Fruit fly (Drosophila melanogaster) whole organism, embryonic: ENCODE measurements around the gene twe.

Experiments
- Awh ChIP-seq: fragments of 200-800 bp; sonication (Bioruptor generic); IDR thresholded peaks from 2 replicates; pipeline ENCODE4, ENCODE4 v1.3.6; 2022; ENCODE audit warnings: missing biosample characterization, missing genetic modification characterization
- BtbVII ChIP-seq: fragments of 200-800 bp; sonication (Bioruptor generic); optimal IDR thresholded peaks from 3 replicates; lab custom pipeline; 2017; ENCODE audit warnings: missing biosample characterization, mild to moderate bottlenecking, missing genetic modification characterization
- CG10274 ChIP-seq: fragments of 200-800 bp; sonication (Bioruptor generic); optimal IDR thresholded peaks from 3 replicates; lab custom pipeline; 2017; ENCODE audit warnings: missing biosample characterization, mild to moderate bottlenecking, missing genetic modification characterization
- CG10654 ChIP-seq: fragments of 200-800 bp; sonication (Bioruptor generic); optimal IDR thresholded peaks from 2 replicates; lab custom pipeline; 2016; ENCODE audit warnings: missing biosample characterization, missing genetic modification characterization
- CG12071 ChIP-seq: fragments of 200-800 bp; sonication (Bioruptor generic); optimal IDR thresholded peaks from 3 replicates; lab custom pipeline; 2018; ENCODE audit warnings: missing biosample characterization, mild to moderate bottlenecking, missing genetic modification characterization
- CG12104 ChIP-seq: fragments of 200-800 bp; sonication (Bioruptor generic); optimal IDR thresholded peaks from 3 replicates; lab custom pipeline; 2016; ENCODE audit warnings: missing biosample characterization, missing genetic modification characterization
- CG14014 ChIP-seq: fragments of 200-800 bp; sonication (Bioruptor generic); IDR thresholded peaks from 2 replicates; pipeline ENCODE4 v1.3.6; 2022; ENCODE audit warnings: missing biosample characterization, missing genetic modification characterization
- CG15601 ChIP-seq: fragments of 200-800 bp; sonication (Bioruptor generic); optimal IDR thresholded peaks from 3 replicates; lab custom pipeline; 2019; ENCODE audit warnings: missing biosample characterization, mild to moderate bottlenecking, missing genetic modification characterization, moderate library complexity
- CG1603 ChIP-seq: fragments of 200-800 bp; sonication (Bioruptor generic); optimal IDR thresholded peaks from 2 replicates; lab custom pipeline; 2019; ENCODE audit warnings: missing biosample characterization, mild to moderate bottlenecking, missing genetic modification characterization, moderate library complexity
- CG17361 ChIP-seq: fragments of 200-800 bp; sonication (Bioruptor generic); IDR thresholded peaks from 3 replicates; pipeline ENCODE4 v1.3.6; 2022; ENCODE audit warnings: missing biosample characterization, missing genetic modification characterization
- CG18599 ChIP-seq: fragments of 200-800 bp; sonication (Bioruptor generic); optimal IDR thresholded peaks from 3 replicates; lab custom pipeline; 2017; ENCODE audit warnings: missing biosample characterization, missing genetic modification characterization, mild to moderate bottlenecking, moderate library complexity, missing genetic modification reagents
- CG2202 ChIP-seq: fragments of 200-800 bp; sonication (Bioruptor generic); optimal IDR thresholded peaks from 2 replicates; lab custom pipeline; 2018; ENCODE audit warnings: missing biosample characterization, mild to moderate bottlenecking, missing genetic modification characterization
- CG2712 ChIP-seq: fragments of 200-800 bp; optimal IDR thresholded peaks from 3 replicates; lab custom pipeline; 2019; ENCODE audit warnings: missing biosample characterization, mild to moderate bottlenecking, missing genetic modification characterization, moderate library complexity
- CG2889 ChIP-seq: fragments of 200-800 bp; sonication (Bioruptor generic); IDR thresholded peaks from 3 replicates; pipeline ENCODE4 v1.3.6; 2022; ENCODE audit warnings: missing biosample characterization, missing genetic modification characterization
- CG3281 ChIP-seq: fragments of 200-800 bp; sonication (Bioruptor generic); optimal IDR thresholded peaks from 3 replicates; lab custom pipeline; 2017; ENCODE audit warnings: missing biosample characterization, mild to moderate bottlenecking, missing genetic modification characterization
- CG33213 ChIP-seq: fragments of 200-800 bp; sonication (Bioruptor generic); optimal IDR thresholded peaks from 3 replicates; lab custom pipeline; 2016; ENCODE audit warnings: missing biosample characterization, missing genetic modification characterization
- CG34224 ChIP-seq: fragments of 200-800 bp; sonication (Bioruptor generic); IDR thresholded peaks from 3 replicates; pipeline ENCODE4 v1.3.6; 2022; ENCODE audit warnings: missing biosample characterization, missing genetic modification characterization; ENCODE audit not compliant: partially characterized antibody
- CG3847 ChIP-seq: fragments of 200-800 bp; sonication (Bioruptor generic); IDR thresholded peaks from 2 replicates; pipeline ENCODE4 v1.3.6; 2022; ENCODE audit warnings: missing biosample characterization, missing genetic modification characterization
- CG5180 ChIP-seq: fragments of 200-800 bp; sonication (Bioruptor generic); optimal IDR thresholded peaks from 3 replicates; lab custom pipeline; 2017; ENCODE audit warnings: missing biosample characterization, missing genetic modification characterization, mild to moderate bottlenecking, moderate library complexity, missing genetic modification reagents
- CG8089 ChIP-seq: fragments of 200-800 bp; sonication (Bioruptor generic); optimal IDR thresholded peaks from 3 replicates; lab custom pipeline; 2016; ENCODE audit warnings: missing biosample characterization, missing genetic modification characterization
- D19A ChIP-seq: fragments of 200-800 bp; optimal IDR thresholded peaks from 3 replicates; lab custom pipeline; 2019; ENCODE audit warnings: missing biosample characterization, mild to moderate bottlenecking, missing genetic modification characterization, moderate library complexity
- Dek ChIP-seq: fragments of 200-800 bp; sonication (Bioruptor generic); optimal IDR thresholded peaks from 3 replicates; lab custom pipeline; 2019; ENCODE audit warnings: missing biosample characterization, mild to moderate bottlenecking, missing genetic modification characterization, moderate library complexity
- Drgx ChIP-seq: fragments of 200-800 bp; sonication (Bioruptor generic); IDR thresholded peaks from 2 replicates; pipeline ENCODE4 v1.3.6; 2022; ENCODE audit warnings: missing biosample characterization, missing genetic modification characterization
- ERR ChIP-seq: fragments of 200-800 bp; sonication (Bioruptor generic); optimal IDR thresholded peaks from 2 replicates; lab custom pipeline; 2016; ENCODE audit warnings: missing biosample characterization, missing genetic modification characterization
- Fer3 ChIP-seq: fragments of 200-800 bp; sonication (Bioruptor generic); optimal IDR thresholded peaks from 2 replicates; lab custom pipeline; 2018; ENCODE audit warnings: missing biosample characterization, mild to moderate bottlenecking, missing genetic modification characterization, moderate library complexity
- Hsf ChIP-seq: fragments of 200-800 bp; sonication (Bioruptor generic); optimal IDR thresholded peaks from 3 replicates; lab custom pipeline; 2016; ENCODE audit warnings: missing biosample characterization, missing genetic modification characterization
- MBD-R2 ChIP-seq: fragments of 200-800 bp; sonication (Bioruptor generic); IDR thresholded peaks from 2 replicates; pipeline ENCODE4 v1.3.6; 2022; ENCODE audit warnings: missing biosample characterization, missing genetic modification characterization
- Meics ChIP-seq: fragments of 200-800 bp; sonication (Bioruptor generic); optimal IDR thresholded peaks from 2 replicates; lab custom pipeline; 2017; ENCODE audit warnings: missing biosample characterization, mild to moderate bottlenecking, missing genetic modification characterization
- Ptx1 ChIP-seq: fragments of 200-800 bp; sonication (Bioruptor generic); IDR thresholded peaks from 2 replicates; pipeline ENCODE4 v1.3.6; 2022; ENCODE audit warnings: missing biosample characterization, missing genetic modification characterization
- TFAM ChIP-seq: fragments of 200-800 bp; sonication (Bioruptor generic); optimal IDR thresholded peaks from 2 replicates; lab custom pipeline; 2017; ENCODE audit warnings: missing biosample characterization, missing genetic modification characterization, inconsistent platforms
- amos ChIP-seq: fragments of 200-800 bp; sonication (Bioruptor generic); IDR thresholded peaks from 2 replicates; pipeline ENCODE4 v1.3.6; 2022; ENCODE audit warnings: missing biosample characterization, missing genetic modification characterization; ENCODE audit not compliant: partially characterized antibody
- bbx ChIP-seq: fragments of 200-800 bp; sonication (Bioruptor generic); IDR thresholded peaks from 2 replicates; pipeline ENCODE4 v1.3.6; 2022; ENCODE audit warnings: missing biosample characterization, missing genetic modification characterization; ENCODE audit not compliant: partially characterized antibody
- bcd ChIP-seq: fragments of 200-800 bp; sonication (Bioruptor generic); optimal IDR thresholded peaks from 2 replicates; lab custom pipeline; 2017; ENCODE audit warnings: missing biosample characterization, mild to moderate bottlenecking, missing genetic modification characterization
- cwo ChIP-seq: fragments of 200-800 bp; sonication (Bioruptor generic); optimal IDR thresholded peaks from 3 replicates; lab custom pipeline; 2017; ENCODE audit warnings: missing biosample characterization, missing genetic modification characterization, mild to moderate bottlenecking, moderate library complexity, missing genetic modification reagents
- da ChIP-seq: fragments of 200-800 bp; sonication (Bioruptor generic); optimal IDR thresholded peaks from 2 replicates; lab custom pipeline; 2016; ENCODE audit warnings: missing biosample characterization, missing genetic modification characterization
- disco-r ChIP-seq: fragments of 200-800 bp; sonication (Bioruptor generic); optimal IDR thresholded peaks from 2 replicates; lab custom pipeline; 2016; ENCODE audit warnings: missing biosample characterization, missing genetic modification characterization
- dm ChIP-seq: fragments of 200-800 bp; sonication (Bioruptor generic); optimal IDR thresholded peaks from 3 replicates; lab custom pipeline; 2016; ENCODE audit warnings: missing biosample characterization, missing genetic modification characterization
- ems ChIP-seq: fragments of 200-800 bp; sonication (Bioruptor generic); optimal IDR thresholded peaks from 3 replicates; lab custom pipeline; 2016; ENCODE audit warnings: missing biosample characterization, missing genetic modification characterization
- fd102C ChIP-seq: fragments of 200-800 bp; sonication (Bioruptor generic); optimal IDR thresholded peaks from 2 replicates; lab custom pipeline; 2018; ENCODE audit warnings: missing biosample characterization, mild to moderate bottlenecking, missing genetic modification characterization, moderate library complexity
- fd96Cb ChIP-seq: fragments of 200-800 bp; sonication (Bioruptor generic); optimal IDR thresholded peaks from 2 replicates; lab custom pipeline; 2018; ENCODE audit warnings: missing biosample characterization, mild to moderate bottlenecking, missing genetic modification characterization, moderate library complexity
- fu2 ChIP-seq: fragments of 200-800 bp; sonication (Bioruptor generic); optimal IDR thresholded peaks from 2 replicates; lab custom pipeline; 2016; ENCODE audit warnings: missing biosample characterization, missing genetic modification characterization
- h ChIP-seq: fragments of >200 bp; optimal IDR thresholded peaks from 2 replicates; lab custom pipeline; 2017
- hb ChIP-seq: fragments of 200-800 bp; sonication (Bioruptor generic); IDR thresholded peaks from 3 replicates; pipeline ENCODE4 v1.3.6; 2022; ENCODE audit warnings: missing biosample characterization, missing genetic modification characterization; ENCODE audit not compliant: partially characterized antibody
- hbn ChIP-seq: fragments of 200-800 bp; sonication (Bioruptor generic); IDR thresholded peaks from 2 replicates; pipeline ENCODE4 v1.3.6; 2022; ENCODE audit warnings: missing biosample characterization, missing genetic modification characterization; ENCODE audit not compliant: partially characterized antibody
- hkb ChIP-seq, 2 experiments: fragments of 200-800 bp in 1 of 2; fragments of >200 bp in 1 of 2; sonication (Bioruptor generic) in 1 of 2; IDR thresholded peaks in 1 of 2; optimal IDR thresholded peaks in 1 of 2; 2 replicates each; pipeline versions ENCODE4 v1.3.6 to Lab custom; 2017 to 2022; ENCODE audit warnings: missing biosample characterization in 1 of 2, missing genetic modification characterization in 1 of 2
- maf-S ChIP-seq: fragments of 200-800 bp; sonication (Bioruptor generic); optimal IDR thresholded peaks from 2 replicates; lab custom pipeline; 2016; ENCODE audit warnings: missing biosample characterization, missing genetic modification characterization
- nerfin-1 ChIP-seq: fragments of 200-800 bp; sonication (Bioruptor generic); optimal IDR thresholded peaks from 3 replicates; lab custom pipeline; 2019; ENCODE audit warnings: missing biosample characterization, mild to moderate bottlenecking, missing genetic modification characterization, moderate library complexity
- sens-2 ChIP-seq: fragments of 200-800 bp; sonication (Bioruptor generic); IDR thresholded peaks from 2 replicates; pipeline ENCODE4 v1.3.6; 2022; ENCODE audit warnings: missing biosample characterization, missing genetic modification characterization
- tup ChIP-seq: fragments of 200-800 bp; sonication (Bioruptor generic); optimal IDR thresholded peaks from 2 replicates; lab custom pipeline; 2016; ENCODE audit warnings: missing biosample characterization, mild to moderate bottlenecking, missing genetic modification characterization, moderate library complexity
- vvl ChIP-seq: fragments of 200-800 bp; sonication (Bioruptor generic); IDR thresholded peaks from 2 replicates; pipeline ENCODE4 v1.3.6; 2022; ENCODE audit warnings: missing biosample characterization, missing genetic modification characterization

twe gene

DNA sequence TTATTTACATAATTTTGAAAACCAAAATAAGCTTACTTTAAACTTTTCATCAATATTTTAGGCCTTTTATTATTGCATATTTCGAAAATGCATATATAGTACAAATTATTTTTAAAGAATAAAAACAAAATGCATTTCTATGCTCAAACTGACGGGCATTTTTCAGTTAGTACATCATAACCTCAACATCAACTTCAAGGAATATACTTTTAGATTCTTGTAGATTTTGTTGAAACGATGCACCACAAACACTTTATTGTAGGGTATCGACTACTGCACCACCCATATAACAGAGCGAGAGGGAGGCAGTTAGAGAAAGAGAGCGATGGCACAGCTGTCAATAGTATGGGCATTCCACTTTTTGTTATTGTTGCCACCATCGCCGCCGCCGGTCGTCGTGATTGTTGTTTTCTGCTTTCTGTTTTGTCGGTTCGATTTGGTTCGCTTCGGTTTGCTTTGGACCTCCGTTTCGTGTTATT, 18.1 kb upstream of the twe start (continued):
- TF ChIP-seq bcd (GFP tag; lab: Kevin White, UChicago): peak; percentile 91
- TF ChIP-seq CG14014 (GFP tag; lab: Robert Waterston, UW): no peak
- TF ChIP-seq BtbVII: peak; percentile 84
- peak; percentile 89 for TF ChIP-seq vvl
- no peak for TF ChIP-seq hbn (GFP tag; lab: Robert Waterston, UW)
- TF ChIP-seq Meics (GFP tag; lab: Kevin White, UChicago): peak; percentile 83
- TF ChIP-seq Drgx (GFP tag; lab: Robert Waterston, UW): peak; percentile 90
- TF ChIP-seq bbx: peak; percentile 47
- peak; percentile 90 for TF ChIP-seq CG15601
- peak; percentile 71 for TF ChIP-seq disco-r
- peak; percentile 89 for TF ChIP-seq Ptx1 (GFP tag; lab: Robert Waterston, UW)
- peak; percentile 42 for TF ChIP-seq TFAM (GFP tag; lab: Kevin White, UChicago)
- peak; percentile 84 for TF ChIP-seq CG5180
- TF ChIP-seq sens-2 (GFP tag; lab: Robert Waterston, UW): peak; percentile 52
- TF ChIP-seq amos (GFP tag; lab: Robert Waterston, UW): peak; percentile 30; the same call in 1 of the 2 replicates
- peak; percentile 52 for TF ChIP-seq dm (GFP tag; lab: Kevin White, UChicago)
- peak; percentile 87 for TF ChIP-seq CG12071
- TF ChIP-seq CG8089 (GFP tag; lab: Kevin White, UChicago): peak; percentile 81
- peak; percentile 12; the same call in 1 of the 3 replicates for TF ChIP-seq CG34224 (GFP tag; lab: Robert Waterston, UW)
- no peak for TF ChIP-seq MBD-R2 (GFP tag; lab: Robert Waterston, UW)
- TF ChIP-seq fu2 (GFP tag; lab: Kevin White, UChicago): peak; percentile 62
- TF ChIP-seq CG12104 (GFP tag; lab: Kevin White, UChicago): peak; percentile 86
- TF ChIP-seq Hsf (GFP tag; lab: Kevin White, UChicago): peak; percentile 92
- TF ChIP-seq CG10274 (GFP tag; lab: Kevin White, UChicago): peak; percentile 99
- TF ChIP-seq D19A (tag; lab: Kevin White, UChicago): peak; percentile 96
- TF ChIP-seq nerfin-1 (tag; lab: Kevin White, UChicago): peak; percentile 89
- peak; percentile 87 for TF ChIP-seq CG1603 (tag; lab: Kevin White, UChicago)
- peak; percentile 80 for TF ChIP-seq CG3281 (GFP tag; lab: Kevin White, UChicago)
- TF ChIP-seq CG10654 (GFP tag; lab: Kevin White, UChicago): peak; percentile 92
- TF ChIP-seq ems: peak; percentile 88
- peak; percentile 72 for TF ChIP-seq Fer3 (tag; lab: Kevin White, UChicago)
- TF ChIP-seq hb (GFP tag; lab: Robert Waterston, UW): no peak
- peak; percentile 98 for TF ChIP-seq CG17361 (GFP tag; lab: Robert Waterston, UW)
- peak; percentile 72 for TF ChIP-seq tup (GFP tag; lab: Kevin White, UChicago)
- TF ChIP-seq CG2202: peak; percentile 82
- TF ChIP-seq CG2889 (GFP tag; lab: Robert Waterston, UW): no peak
- peak; percentile 83 for TF ChIP-seq da (GFP tag; lab: Kevin White, UChicago)
- no peak for TF ChIP-seq h (lab: Kevin White, UChicago)
- TF ChIP-seq CG2712 (tag; lab: Kevin White, UChicago): peak; percentile 96
- TF ChIP-seq cwo: peak; percentile 71
- TF ChIP-seq Awh (GFP tag; lab: Robert Waterston, UW): peak; percentile 68; the same call in 1 of the 2 replicates
- TF ChIP-seq fd102C (GFP tag; lab: Kevin White, UChicago): no peak
- peak; percentile 85 for TF ChIP-seq CG18599 (GFP tag; lab: Kevin White, UChicago)
- peak; percentile 96 for TF ChIP-seq fd96Cb (tag; lab: Kevin White, UChicago)
- peak; percentile 65 for TF ChIP-seq CG33213 (GFP tag; lab: Kevin White, UChicago)
- TF ChIP-seq hkb (optimal IDR thresholded peaks at IDR 0.05; lab: Kevin White, UChicago): no peak
- TF ChIP-seq hkb (GFP tag; IDR thresholded peaks at IDR 0.05; lab: Robert Waterston, UW): peak; percentile 83
- TF ChIP-seq Dek: peak; percentile 83
- peak; percentile 46; the same call in 1 of the 2 replicates for TF ChIP-seq CG3847 (GFP tag; lab: Robert Waterston, UW)
- TF ChIP-seq maf-S: peak; percentile 78
- TF ChIP-seq ERR (GFP tag; lab: Kevin White, UChicago): peak; percentile 57
